Fruit fly (Drosophila melanogaster) whole organism, pupa: ENCODE results near the gene Arp3.
A peak's percentile ranks its signal among the peaks of the same experiment; 100 is the strongest.

Source experiments
- CG10348 ChIP-seq: fragments of 200-800 bp; sonication (Bioruptor generic); IDR thresholded peaks from 2 replicates; pipeline ENCODE4 v1.3.6; 2022; ENCODE audit warnings: missing biosample characterization, missing genetic modification characterization
- CG12605 ChIP-seq: fragments of 200-800 bp; sonication (Bioruptor generic); IDR thresholded peaks from 2 replicates; pipeline ENCODE4 v1.3.6; 2022; ENCODE audit warnings: missing biosample characterization, missing genetic modification characterization
- CG13204 ChIP-seq: fragments of 200-800 bp; sonication (Bioruptor generic); optimal IDR thresholded peaks from 2 replicates; lab custom pipeline; 2018; ENCODE audit warnings: missing biosample characterization, mild to moderate bottlenecking, missing genetic modification characterization, moderate library complexity
- CG14655 ChIP-seq: fragments of 200-800 bp; sonication (Bioruptor generic); optimal IDR thresholded peaks from 3 replicates; lab custom pipeline; 2017; ENCODE audit warnings: mild to moderate bottlenecking, missing biosample characterization, missing genetic modification reagents, missing genetic modification characterization
- CG15710 ChIP-seq: fragments of 200-800 bp; sonication (Bioruptor generic); optimal IDR thresholded peaks from 2 replicates; lab custom pipeline; 2018; ENCODE audit warnings: missing biosample characterization, mild to moderate bottlenecking, missing genetic modification characterization, moderate library complexity
- CG17806 ChIP-seq: fragments of 200-800 bp; sonication (Bioruptor generic); optimal IDR thresholded peaks from 2 replicates; lab custom pipeline; 2018; ENCODE audit warnings: missing biosample characterization, mild to moderate bottlenecking, missing genetic modification characterization, moderate library complexity
- CG32121 ChIP-seq: fragments of 200-800 bp; sonication (Bioruptor generic); IDR thresholded peaks from 2 replicates; pipeline ENCODE4 v1.3.6; 2022; ENCODE audit warnings: missing biosample characterization, missing genetic modification characterization
- CG34367 ChIP-seq: fragments of 200-800 bp; sonication (Bioruptor generic); optimal IDR thresholded peaks from 2 replicates; lab custom pipeline; 2018; ENCODE audit warnings: missing biosample characterization, mild to moderate bottlenecking, missing genetic modification characterization
- CG4496 ChIP-seq: fragments of 200-800 bp; sonication (Bioruptor generic); IDR thresholded peaks from 3 replicates; pipeline ENCODE4 v1.3.6; 2022; ENCODE audit warnings: missing biosample characterization, missing genetic modification characterization
- CG8159 ChIP-seq: fragments of 200-800 bp; sonication (Bioruptor generic); optimal IDR thresholded peaks from 3 replicates; lab custom pipeline; 2018; ENCODE audit warnings: missing biosample characterization, mild to moderate bottlenecking, missing genetic modification characterization, moderate library complexity
- CG8301 ChIP-seq: fragments of 200-800 bp; sonication (Bioruptor generic); optimal IDR thresholded peaks from 2 replicates; lab custom pipeline; 2018; ENCODE audit warnings: missing biosample characterization, mild to moderate bottlenecking, missing genetic modification characterization
- CG9948 ChIP-seq: fragments of 200-800 bp; sonication (Bioruptor generic); optimal IDR thresholded peaks from 2 replicates; lab custom pipeline; 2018; ENCODE audit warnings: missing biosample characterization, mild to moderate bottlenecking, missing genetic modification characterization, moderate library complexity
- D1 ChIP-seq: fragments of 200-800 bp; sonication (Bioruptor generic); optimal IDR thresholded peaks from 2 replicates; lab custom pipeline; 2018; ENCODE audit warnings: missing biosample characterization, mild to moderate bottlenecking, missing genetic modification characterization, moderate library complexity
- EcR ChIP-seq: fragments of 200-800 bp; sonication (Bioruptor generic); optimal IDR thresholded peaks from 3 replicates; lab custom pipeline; 2019; ENCODE audit warnings: missing biosample characterization, missing genetic modification characterization, mild to moderate bottlenecking, moderate library complexity, missing genetic modification reagents
- Ets98B ChIP-seq: fragments of 200-800 bp; sonication (Bioruptor generic); IDR thresholded peaks from 2 replicates; pipeline ENCODE4 v1.3.6; 2022; ENCODE audit warnings: missing biosample characterization, missing genetic modification characterization
- Pif1A ChIP-seq: fragments of 200-800 bp; sonication (Bioruptor generic); optimal IDR thresholded peaks from 3 replicates; lab custom pipeline; 2016; ENCODE audit warnings: missing biosample characterization, missing genetic modification characterization
- Pif1B ChIP-seq: fragments of 200-800 bp; sonication (Bioruptor generic); optimal IDR thresholded peaks from 3 replicates; lab custom pipeline; 2016; ENCODE audit warnings: missing biosample characterization, missing genetic modification characterization
- Snoo ChIP-seq: fragments of 200-800 bp; sonication (Bioruptor generic); optimal IDR thresholded peaks from 3 replicates; lab custom pipeline; 2017; ENCODE audit warnings: missing biosample characterization, mild to moderate bottlenecking, missing genetic modification characterization, inconsistent platforms
- fd96Ca ChIP-seq: fragments of 200-800 bp; sonication (Bioruptor generic); IDR thresholded peaks from 3 replicates; pipeline ENCODE4 v1.3.6; 2022; ENCODE audit warnings: missing biosample characterization, missing genetic modification characterization
- gl ChIP-seq: fragments of 200-800 bp; sonication (Bioruptor generic); optimal IDR thresholded peaks from 2 replicates; lab custom pipeline; 2018; ENCODE audit warnings: missing biosample characterization, mild to moderate bottlenecking, missing genetic modification characterization
- rn ChIP-seq: fragments of 200-800 bp; sonication (Bioruptor generic); IDR thresholded peaks from 2 replicates; pipeline ENCODE4 v1.3.6; 2022; ENCODE audit warnings: missing biosample characterization, missing genetic modification characterization

The Arp3 gene

DNA sequence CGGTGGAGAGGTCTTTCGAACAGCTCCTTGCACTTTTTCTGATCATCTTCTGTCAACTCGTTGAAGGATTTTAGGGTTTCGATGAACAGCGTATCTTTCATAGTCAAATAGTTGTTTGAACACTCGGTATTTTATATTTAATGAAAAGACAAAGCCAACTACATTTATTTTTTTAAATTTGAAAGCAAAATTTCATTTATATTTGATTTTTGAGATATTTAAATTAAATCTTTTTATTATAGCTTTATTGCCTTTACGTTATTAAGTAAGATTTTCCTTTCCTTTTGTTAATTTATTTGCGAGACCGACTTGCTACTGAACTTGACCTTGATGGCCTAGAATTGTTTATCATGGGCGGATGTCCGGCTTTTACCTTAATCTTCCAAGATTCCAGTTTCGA, 46.5 kb downstream of the Arp3 start, which contains the start of gene CG42590:
CG42590 (minus strand) TSS at position 101 of the 400 bp plus-strand sequence.
- TF ChIP-seq Pif1B (GFP tag; lab: Kevin White, UChicago) (no peak), Pif1A (GFP tag; lab: Kevin White, UChicago) (no peak), gl (no peak), CG14655 (GFP tag; lab: Kevin White, UChicago) (no peak), fd96Ca (no peak), CG4496 (no peak), CG9948 (no peak), CG10348 (no peak), Snoo (no peak), CG12605 (GFP tag; lab: Robert Waterston, UW) (no peak)

DNA sequence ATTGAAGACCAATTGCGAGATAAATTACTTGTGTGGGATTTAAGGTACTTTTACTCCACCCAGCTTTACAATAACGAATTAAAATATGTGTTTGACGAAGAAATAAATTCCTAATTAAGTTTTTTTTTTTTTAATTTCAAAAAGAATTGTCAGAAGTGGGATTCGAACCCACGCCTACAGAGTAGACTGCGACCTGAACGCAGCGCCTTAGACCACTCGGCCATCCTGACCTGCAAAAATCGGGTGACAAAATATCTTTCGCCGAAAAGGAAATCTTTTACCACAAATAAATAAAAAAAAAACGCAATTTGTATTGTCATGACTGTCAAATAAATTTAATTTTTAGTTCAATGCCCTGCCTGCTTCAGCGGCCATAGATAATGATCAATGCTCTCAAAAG, 47.6 kb downstream of the Arp3 start:
- TF ChIP-seq EcR = no peak
- no peak for TF ChIP-seq CG4496
- TF ChIP-seq fd96Ca = no peak
- TF ChIP-seq CG10348 = no peak
- TF ChIP-seq CG15710 = no peak
- TF ChIP-seq CG9948 = no peak
- TF ChIP-seq Ets98B = no peak
- no peak for TF ChIP-seq CG13204
- TF ChIP-seq D1 (tag; lab: Kevin White, UChicago) = no peak
- TF ChIP-seq CG32121 (GFP tag; lab: Robert Waterston, UW) = no peak
- TF ChIP-seq rn = no peak
- TF ChIP-seq CG8159 (tag; lab: Kevin White, UChicago) = no peak
- no peak for TF ChIP-seq Pif1A (GFP tag; lab: Kevin White, UChicago)
- TF ChIP-seq CG12605 (GFP tag; lab: Robert Waterston, UW) = no peak
- no peak for TF ChIP-seq Snoo
- TF ChIP-seq Pif1B (GFP tag; lab: Kevin White, UChicago) = no peak

DNA sequence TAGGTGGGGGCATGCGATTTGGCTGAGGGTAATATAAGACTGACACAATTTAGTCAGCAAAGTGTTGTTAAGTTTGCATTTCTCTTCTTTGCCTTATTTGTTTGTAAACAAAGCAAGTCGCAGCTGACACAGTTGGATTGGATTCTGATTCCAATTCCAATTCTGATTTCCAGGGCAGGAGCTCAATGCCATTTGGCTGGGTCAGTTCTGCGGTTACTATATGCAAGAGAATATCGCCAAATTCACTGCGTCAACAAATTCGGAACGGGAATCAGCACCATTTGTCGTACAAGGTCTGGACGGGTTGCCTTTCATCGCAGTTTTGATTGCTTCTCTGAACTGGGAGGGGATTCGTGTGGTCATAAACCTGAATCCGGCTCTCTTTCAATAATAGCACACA, 48.2 kb downstream of the Arp3 start:
- TF ChIP-seq D1 (tag; lab: Kevin White, UChicago) (no peak), rn (no peak), CG4496 (no peak), CG8159 (tag; lab: Kevin White, UChicago) (no peak), Snoo (no peak), CG10348 (no peak), Pif1A (GFP tag; lab: Kevin White, UChicago) (no peak), fd96Ca (no peak), CG8301 (tag; lab: Kevin White, UChicago) (no peak), CG34367 (tag; lab: Kevin White, UChicago) (no peak), gl (no peak), CG13204 (no peak), CG17806 (no peak), EcR (no peak), CG9948 (no peak)

DNA sequence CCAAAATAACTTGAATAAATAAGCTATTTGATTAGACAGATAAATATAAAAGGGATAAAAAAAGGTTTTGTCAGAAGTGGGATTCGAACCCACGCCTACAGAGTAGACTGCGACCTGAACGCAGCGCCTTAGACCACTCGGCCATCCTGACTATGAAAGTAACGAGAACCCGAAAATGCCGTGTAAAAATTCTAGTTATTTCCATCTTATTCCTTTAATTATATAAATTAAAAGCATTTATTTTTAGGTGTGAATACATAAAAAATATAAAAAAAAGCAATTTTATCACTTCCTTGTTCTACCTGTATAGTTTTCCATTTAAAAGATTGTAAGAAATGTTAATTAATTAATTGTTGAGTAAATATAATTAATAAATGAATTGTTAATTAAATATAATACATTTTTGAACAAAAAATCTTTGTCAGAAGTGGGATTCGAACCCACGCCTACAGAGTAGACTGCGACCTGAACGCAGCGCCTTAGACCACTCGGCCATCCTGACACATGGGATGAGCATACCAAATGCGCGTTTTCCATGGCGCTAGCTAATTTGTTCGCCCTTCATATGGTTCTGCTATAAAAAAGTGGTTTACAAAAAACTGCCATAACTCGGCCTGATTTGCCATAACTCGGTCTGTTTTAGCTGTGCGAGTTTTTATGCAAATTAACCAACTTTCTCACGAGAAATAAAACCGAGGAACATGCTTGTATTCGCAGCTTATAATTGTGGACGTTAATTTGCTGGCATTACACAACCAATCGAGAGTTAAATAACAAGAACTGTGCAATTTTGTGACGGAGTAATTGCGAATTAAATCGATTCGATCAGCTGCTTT, 49.9 kb downstream of the Arp3 start:
- TF ChIP-seq gl (peak; percentile 24), Ets98B (no peak; the same call in 1 of the 2 replicates), CG10348 (no peak), rn (no peak), CG15710 (no peak), CG12605 (GFP tag; lab: Robert Waterston, UW) (peak; percentile 65; the same call in 1 of the 2 replicates), CG9948 (no peak), D1 (tag; lab: Kevin White, UChicago) (peak; percentile 45), CG8159 (tag; lab: Kevin White, UChicago) (no peak), CG8301 (tag; lab: Kevin White, UChicago) (peak; percentile 1), CG4496 (no peak), CG34367 (tag; lab: Kevin White, UChicago) (no peak), EcR (no peak)
